Worm (Caenorhabditis elegans): Measurements from ENCODE around the gene F26A1.7.

DNA sequence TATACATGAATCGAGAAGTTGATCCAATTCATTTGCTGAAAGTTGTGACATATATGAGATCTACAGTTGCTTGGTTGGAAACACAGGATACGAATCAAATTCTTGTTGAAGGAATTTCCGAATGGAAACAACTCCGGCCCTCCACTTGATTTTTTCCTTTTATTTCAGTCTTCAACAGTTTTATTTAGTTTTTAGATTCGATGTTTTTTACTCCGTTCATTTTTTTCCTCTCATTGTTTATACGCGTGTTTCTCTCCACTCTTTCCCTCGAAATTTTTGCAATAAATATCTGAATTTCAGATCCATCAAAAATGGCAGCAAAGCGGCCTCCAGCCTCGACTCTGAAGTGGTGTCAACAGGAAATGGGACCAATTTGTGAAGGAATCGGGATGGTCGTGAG is 43.4 kb upstream of the F26A1.7 start, which contains the start of gene coq-8:
- TF ChIP-seq ama-1 (optimal IDR thresholded peaks at IDR 0.05) (no peak), unc-86 (tag; optimal IDR thresholded peaks at IDR 0.05) (no peak), ceh-19 (GFP tag; optimal IDR thresholded peaks at IDR 0.05) (no peak), ceh-14 (tag; optimal IDR thresholded peaks at IDR 0.05) (no peak), dmd-4 (tag; optimal IDR thresholded peaks at IDR 0.05; ENCODE audit: borderline replicate concordance) (no peak), pat-9 (tag; optimal IDR thresholded peaks at IDR 0.05) (no peak), ets-4 (tag; optimal IDR thresholded peaks at IDR 0.05) (no peak), ceh-9 (tag; optimal IDR thresholded peaks at IDR 0.05) (no peak), sox-4 (tag; optimal IDR thresholded peaks at IDR 0.05) (no peak), ceh-34 (tag; optimal IDR thresholded peaks at IDR 0.05) (no peak), hlh-13 (GFP tag; optimal IDR thresholded peaks at IDR 0.05) (no peak), lin-11 (tag; optimal IDR thresholded peaks at IDR 0.05) (no peak), pha-4 (tag; optimal IDR thresholded peaks at IDR 0.05) (no peak)
